Fruit fly (Drosophila melanogaster) whole organism, embryonic: Measurements from ENCODE around the gene nonC.

ENCODE experiments used
- Atf3 ChIP-seq: fragments of 200-800 bp; sonication (Bioruptor generic); optimal IDR thresholded peaks from 3 replicates; lab custom pipeline; 2016; ENCODE audit warnings: missing biosample characterization, missing genetic modification characterization
- B-H2 ChIP-seq: fragments of 200-800 bp; sonication (Bioruptor generic); optimal IDR thresholded peaks from 2 replicates; lab custom pipeline; 2018; ENCODE audit warnings: missing biosample characterization, mild to moderate bottlenecking, missing genetic modification characterization
- CG10366 ChIP-seq: fragments of 200-800 bp; sonication (Bioruptor generic); IDR thresholded peaks from 2 replicates; pipeline ENCODE4 v1.3.6; 2022; ENCODE audit warnings: missing biosample characterization, missing genetic modification characterization
- CG10654 ChIP-seq: fragments of 200-800 bp; sonication (Bioruptor generic); optimal IDR thresholded peaks from 2 replicates; lab custom pipeline; 2016; ENCODE audit warnings: missing biosample characterization, missing genetic modification characterization
- CG12744 ChIP-seq: fragments of 200-800 bp; sonication (Bioruptor generic); optimal IDR thresholded peaks from 2 replicates; lab custom pipeline; 2016; ENCODE audit warnings: missing biosample characterization, missing genetic modification characterization
- CG14860 ChIP-seq: fragments of 200-800 bp; sonication (Bioruptor generic); IDR thresholded peaks from 3 replicates; pipeline ENCODE4 v1.3.6; 2022; ENCODE audit warnings: missing biosample characterization, missing genetic modification characterization; ENCODE audit not compliant: partially characterized antibody
- CG17802 ChIP-seq: fragments of 200-800 bp; sonication (Bioruptor generic); optimal IDR thresholded peaks from 2 replicates; lab custom pipeline; 2018; ENCODE audit warnings: missing biosample characterization, mild to moderate bottlenecking, missing genetic modification characterization, moderate library complexity
- CG17829 ChIP-seq: fragments of 200-800 bp; optimal IDR thresholded peaks from 2 replicates; lab custom pipeline; 2019; ENCODE audit warnings: missing biosample characterization, mild to moderate bottlenecking, missing genetic modification characterization, moderate library complexity
- CG18011 ChIP-seq: fragments of 200-800 bp; sonication (Bioruptor generic); optimal IDR thresholded peaks from 2 replicates; lab custom pipeline; 2017; ENCODE audit warnings: missing biosample characterization, missing genetic modification characterization, mild to moderate bottlenecking, moderate library complexity, missing genotype
- CG2712 ChIP-seq: fragments of 200-800 bp; optimal IDR thresholded peaks from 3 replicates; lab custom pipeline; 2019; ENCODE audit warnings: missing biosample characterization, mild to moderate bottlenecking, missing genetic modification characterization, moderate library complexity
- CG32767 ChIP-seq: fragments of 200-800 bp; sonication (Bioruptor generic); IDR thresholded peaks from 2 replicates; pipeline ENCODE4 v1.3.6; 2022; ENCODE audit warnings: missing biosample characterization, missing genetic modification characterization
- CG34422 ChIP-seq: fragments of 200-800 bp; sonication (Bioruptor generic); IDR thresholded peaks from 3 replicates; pipeline ENCODE4 v1.3.6; 2022; ENCODE audit warnings: missing biosample characterization, missing genetic modification characterization
- CG42726 ChIP-seq: fragments of 200-800 bp; sonication (Bioruptor generic); IDR thresholded peaks from 2 replicates; pipeline ENCODE4 v1.3.6; 2022; ENCODE audit warnings: missing biosample characterization, missing genetic modification characterization; ENCODE audit not compliant: partially characterized antibody
- CG4707 ChIP-seq: fragments of 200-800 bp; sonication (Bioruptor generic); optimal IDR thresholded peaks from 2 replicates; lab custom pipeline; 2018; ENCODE audit warnings: missing biosample characterization, mild to moderate bottlenecking, missing genetic modification characterization, moderate library complexity
- CG6254 ChIP-seq: fragments of 200-800 bp; sonication (Bioruptor generic); optimal IDR thresholded peaks from 3 replicates; lab custom pipeline; 2017; ENCODE audit warnings: mild to moderate bottlenecking, missing biosample characterization, missing genetic modification reagents, missing genetic modification characterization
- CG6791 ChIP-seq: fragments of 200-800 bp; sonication (Bioruptor generic); IDR thresholded peaks from 3 replicates; pipeline ENCODE4 v1.3.6; 2022; ENCODE audit warnings: missing biosample characterization, missing genetic modification characterization; ENCODE audit not compliant: partially characterized antibody
- CG7963 ChIP-seq: fragments of 200-800 bp; sonication (Bioruptor generic); IDR thresholded peaks from 3 replicates; pipeline ENCODE4 v1.3.6; 2022; ENCODE audit warnings: missing biosample characterization, missing genetic modification characterization; ENCODE audit not compliant: partially characterized antibody
- CG8290 ChIP-seq, 3 experiments: fragments of 200-800 bp; sonication (Bioruptor generic); optimal IDR thresholded peaks; 2 replicates each; lab custom pipeline; 2016 to 2019; ENCODE audit warnings: missing biosample characterization in 3 of 3, missing genetic modification characterization in 3 of 3, mild to moderate bottlenecking in 2 of 3, moderate library complexity in 1 of 3
- H2.0 ChIP-seq: fragments of 200-800 bp; sonication (Bioruptor generic); IDR thresholded peaks from 2 replicates; pipeline ENCODE4 v1.3.6; 2022; ENCODE audit warnings: missing biosample characterization, missing genetic modification characterization
- Hey ChIP-seq: fragments of 200-800 bp; sonication (Bioruptor generic); optimal IDR thresholded peaks from 3 replicates; lab custom pipeline; 2018; ENCODE audit warnings: missing biosample characterization, mild to moderate bottlenecking, missing genetic modification characterization
- Kr ChIP-seq: fragments of 200-800 bp; sonication (Bioruptor generic); optimal IDR thresholded peaks from 2 replicates; lab custom pipeline; 2017; ENCODE audit warnings: missing biosample characterization, mild to moderate bottlenecking, missing genetic modification characterization
- Mad ChIP-seq: fragments of 200-800 bp; sonication (Bioruptor generic); optimal IDR thresholded peaks from 2 replicates; lab custom pipeline; 2016; ENCODE audit warnings: missing biosample characterization, missing genetic modification characterization
- Pdp1 ChIP-seq, 2 experiments: fragments of 200-800 bp; sonication (Bioruptor generic); optimal IDR thresholded peaks; 3 replicates each; lab custom pipeline; 2016; ENCODE audit warnings: missing biosample characterization in 2 of 2, missing genetic modification characterization in 2 of 2, mild to moderate bottlenecking in 1 of 2, moderate library complexity in 1 of 2
- Usf ChIP-seq: fragments of 200-800 bp; sonication (Bioruptor generic); optimal IDR thresholded peaks from 2 replicates; lab custom pipeline; 2017; ENCODE audit warnings: missing genotype, missing biosample characterization, missing genetic modification characterization
- ac ChIP-seq: fragments of 200-800 bp; sonication (Bioruptor generic); optimal IDR thresholded peaks from 3 replicates; lab custom pipeline; 2017; ENCODE audit warnings: missing biosample characterization, mild to moderate bottlenecking, missing genetic modification characterization
- al ChIP-seq: fragments of 200-800 bp; sonication (Bioruptor generic); IDR thresholded peaks from 2 replicates; pipeline ENCODE4 v1.3.6; 2022; ENCODE audit warnings: missing biosample characterization, missing genetic modification characterization
- btn ChIP-seq: fragments of 200-800 bp; sonication (Bioruptor generic); optimal IDR thresholded peaks from 2 replicates; lab custom pipeline; 2016; ENCODE audit warnings: missing biosample characterization, missing genetic modification characterization
- cas ChIP-seq: fragments of 200-800 bp; sonication (Bioruptor generic); IDR thresholded peaks from 2 replicates; pipeline ENCODE4 v1.3.6; 2022; ENCODE audit warnings: missing biosample characterization, missing genetic modification characterization
- chinmo ChIP-seq: fragments of 200-800 bp; sonication (Bioruptor generic); IDR thresholded peaks from 4 replicates; pipeline ENCODE4 v1.3.6; 2022; ENCODE audit warnings: missing biosample characterization, missing genetic modification characterization; ENCODE audit not compliant: partially characterized antibody
- crc ChIP-seq: fragments of 200-800 bp; sonication (Bioruptor generic); optimal IDR thresholded peaks from 2 replicates; lab custom pipeline; 2016; ENCODE audit warnings: missing biosample characterization, missing genetic modification characterization
- crol ChIP-seq: fragments of 200-800 bp; sonication (Bioruptor generic); IDR thresholded peaks from 2 replicates; pipeline ENCODE4 v1.3.6; 2022; ENCODE audit warnings: missing biosample characterization, missing genetic modification characterization
- dimm ChIP-seq: fragments of 200-800 bp; sonication (Bioruptor generic); IDR thresholded peaks from 2 replicates; pipeline ENCODE4 v1.3.6; 2022; ENCODE audit warnings: missing biosample characterization, missing genetic modification characterization
- dpn ChIP-seq, 2 experiments: fragments of 200-800 bp; sonication (Bioruptor generic); optimal IDR thresholded peaks; 3 replicates each; lab custom pipeline; 2016; ENCODE audit warnings: missing biosample characterization in 2 of 2, missing genetic modification characterization in 2 of 2
- eyg ChIP-seq: fragments of 200-800 bp; sonication (Bioruptor generic); optimal IDR thresholded peaks from 3 replicates; lab custom pipeline; 2016; ENCODE audit warnings: missing biosample characterization, missing genetic modification characterization
- fd102C ChIP-seq: fragments of 200-800 bp; sonication (Bioruptor generic); optimal IDR thresholded peaks from 2 replicates; lab custom pipeline; 2018; ENCODE audit warnings: missing biosample characterization, mild to moderate bottlenecking, missing genetic modification characterization, moderate library complexity
- fd96Cb ChIP-seq: fragments of 200-800 bp; sonication (Bioruptor generic); optimal IDR thresholded peaks from 2 replicates; lab custom pipeline; 2018; ENCODE audit warnings: missing biosample characterization, mild to moderate bottlenecking, missing genetic modification characterization, moderate library complexity
- grau ChIP-seq: fragments of 200-800 bp; optimal IDR thresholded peaks from 3 replicates; lab custom pipeline; 2019; ENCODE audit warnings: missing biosample characterization, mild to moderate bottlenecking, missing genetic modification characterization, moderate library complexity
- gsb-n ChIP-seq: fragments of 200-800 bp; sonication (Bioruptor generic); optimal IDR thresholded peaks from 3 replicates; lab custom pipeline; 2018; ENCODE audit warnings: missing biosample characterization, mild to moderate bottlenecking, missing genetic modification characterization
- hb ChIP-seq: fragments of 200-800 bp; sonication (Bioruptor generic); IDR thresholded peaks from 3 replicates; pipeline ENCODE4 v1.3.6; 2022; ENCODE audit warnings: missing biosample characterization, missing genetic modification characterization; ENCODE audit not compliant: partially characterized antibody
- pb ChIP-seq: fragments of 200-800 bp; sonication (Bioruptor generic); optimal IDR thresholded peaks from 3 replicates; lab custom pipeline; 2016; ENCODE audit warnings: missing biosample characterization, missing genetic modification characterization
- pho ChIP-seq: fragments of 200-800 bp; sonication (Bioruptor generic); optimal IDR thresholded peaks from 2 replicates; lab custom pipeline; 2016; ENCODE audit warnings: missing biosample characterization, missing genetic modification characterization
- pros ChIP-seq: fragments of 200-800 bp; sonication (Bioruptor generic); optimal IDR thresholded peaks from 3 replicates; lab custom pipeline; 2019; ENCODE audit warnings: missing biosample characterization, mild to moderate bottlenecking, missing genetic modification characterization, moderate library complexity
- sens-2 ChIP-seq: fragments of 200-800 bp; sonication (Bioruptor generic); IDR thresholded peaks from 2 replicates; pipeline ENCODE4 v1.3.6; 2022; ENCODE audit warnings: missing biosample characterization, missing genetic modification characterization
- slbo ChIP-seq: fragments of 200-800 bp; sonication (Bioruptor generic); IDR thresholded peaks from 2 replicates; pipeline ENCODE4 v1.3.6; 2022; ENCODE audit warnings: missing biosample characterization, missing genetic modification characterization
- slou ChIP-seq: fragments of 200-800 bp; sonication (Bioruptor generic); optimal IDR thresholded peaks from 3 replicates; lab custom pipeline; 2016; ENCODE audit warnings: missing biosample characterization, missing genetic modification characterization
- sr ChIP-seq: fragments of 200-800 bp; sonication (Bioruptor generic); IDR thresholded peaks from 3 replicates; pipeline ENCODE4 v1.3.6; 2022; ENCODE audit warnings: missing biosample characterization, missing genetic modification characterization
- usp ChIP-seq: fragments of >200 bp; optimal IDR thresholded peaks from 2 replicates; lab custom pipeline; 2017; ENCODE audit warnings: missing biosample characterization, missing genetic modification characterization
- wek ChIP-seq: fragments of 200-800 bp; sonication (Bioruptor generic); optimal IDR thresholded peaks from 3 replicates; lab custom pipeline; 2018; ENCODE audit warnings: missing biosample characterization, mild to moderate bottlenecking, missing genetic modification characterization, moderate library complexity

The nonC gene

dm6 chrX:6849178-6849956, 25.1 kb downstream of the nonC start, which contains the start of the genes Cht11 and CG4558 (continued):
- TF ChIP-seq dimm (GFP tag; lab: Robert Waterston, UW) (no peak), CG8290 (GFP tag; optimal IDR thresholded peaks at IDR 0.05; lab: Kevin White, UChicago) (peak; percentile 62), CG8290 (tag; optimal IDR thresholded peaks at IDR 0.05; lab: Kevin White, UChicago) (peak in 1 of 2 experiments; percentile 56), crol (GFP tag; lab: Robert Waterston, UW) (no peak), Mad (GFP tag; lab: Kevin White, UChicago) (peak; percentile 62), Pdp1 (GFP tag; optimal IDR thresholded peaks at IDR 0.05; lab: Kevin White, UChicago) (peak; percentile 59 to 76), B-H2 (peak; percentile 88), al (GFP tag; lab: Robert Waterston, UW) (peak; percentile 77), pros (GFP tag; lab: Kevin White, UChicago) (no peak), grau (peak; percentile 99), btn (GFP tag; lab: Kevin White, UChicago) (no peak), CG6791 (GFP tag; lab: Robert Waterston, UW) (no peak), CG4707 (peak; percentile 20), pho (peak; percentile 66), CG7963 (GFP tag; lab: Robert Waterston, UW) (no peak), sens-2 (0 out of 2 replicates have a peak, but pooled peaks have one; percentile 26), cas (GFP tag; lab: Robert Waterston, UW) (0 out of 2 replicates have a peak, but pooled peaks have one; percentile 28), CG14860 (GFP tag; lab: Robert Waterston, UW) (no peak; the same call in 2 of the 3 replicates), CG42726 (GFP tag; lab: Robert Waterston, UW) (no peak), fd102C (no peak), wek (GFP tag; lab: Kevin White, UChicago) (peak; percentile 36), sr (GFP tag; lab: Robert Waterston, UW) (0 out of 3 replicates have a peak, but pooled peaks have one; percentile 24), pb (GFP tag; lab: Kevin White, UChicago) (no peak), slou (GFP tag; lab: Kevin White, UChicago) (peak; percentile 54), hb (GFP tag; lab: Robert Waterston, UW) (0 out of 3 replicates have a peak, but pooled peaks have one; percentile 42), CG6254 (GFP tag; lab: Kevin White, UChicago) (peak; percentile 62), ac (GFP tag; lab: Kevin White, UChicago) (no peak), Usf (GFP tag; lab: Kevin White, UChicago) (peak; percentile 60), CG12744 (GFP tag; lab: Kevin White, UChicago) (peak; percentile 60), Atf3 (GFP tag; lab: Kevin White, UChicago) (peak; percentile 54), CG32767 (GFP tag; lab: Robert Waterston, UW) (peak; percentile 58; the same call in 1 of the 2 replicates), fd96Cb (tag; lab: Kevin White, UChicago) (peak; percentile 71), gsb-n (tag; lab: Kevin White, UChicago) (peak; percentile 68), dpn (GFP tag; optimal IDR thresholded peaks at IDR 0.05; lab: Kevin White, UChicago) (peak; percentile 63 to 82), CG17829 (tag; lab: Kevin White, UChicago) (peak; percentile 87), Kr (GFP tag; lab: Kevin White, UChicago) (no peak), CG10366 (GFP tag; lab: Robert Waterston, UW) (peak; percentile 81), CG34422 (peak; percentile 80), usp (GFP tag; lab: Kevin White, UChicago) (no peak), CG17802 (peak; percentile 20), chinmo (GFP tag; lab: Robert Waterston, UW) (0 out of 4 replicates have a peak, but pooled peaks have one; percentile 17), crc (GFP tag; lab: Kevin White, UChicago) (peak; percentile 8), H2.0 (GFP tag; lab: Robert Waterston, UW) (peak; percentile 75), CG18011 (GFP tag; lab: Kevin White, UChicago) (peak; percentile 51), CG10654 (peak; percentile 77), slbo (GFP tag; lab: Robert Waterston, UW) (peak; percentile 91), CG2712 (tag; lab: Kevin White, UChicago) (peak; percentile 87), Hey (tag; lab: Kevin White, UChicago) (no peak), eyg (GFP tag; lab: Kevin White, UChicago) (no peak)
